Fruit fly (Drosophila melanogaster) whole organism, embryonic: ENCODE data around the gene CG10337.

Source experiments
- Ada2b ChIP-seq: fragments of 200-800 bp; sonication (Bioruptor generic); IDR thresholded peaks from 2 replicates; pipeline ENCODE4 v1.3.6; 2022; ENCODE audit warnings: missing biosample characterization, missing genetic modification characterization
- Bgb ChIP-seq: fragments of 200-800 bp; sonication (Bioruptor generic); IDR thresholded peaks from 2 replicates; pipeline ENCODE4 v1.3.6; 2022; ENCODE audit warnings: missing biosample characterization, missing genetic modification characterization; ENCODE audit not compliant: partially characterized antibody
- BtbVII ChIP-seq: fragments of 200-800 bp; sonication (Bioruptor generic); optimal IDR thresholded peaks from 3 replicates; lab custom pipeline; 2017; ENCODE audit warnings: missing biosample characterization, mild to moderate bottlenecking, missing genetic modification characterization
- CG10321 ChIP-seq: fragments of 200-800 bp; sonication (Bioruptor generic); IDR thresholded peaks from 2 replicates; pipeline ENCODE4 v1.3.6; 2022; ENCODE audit warnings: missing biosample characterization, missing genetic modification characterization
- CG10431 ChIP-seq: fragments of 200-800 bp; sonication (Bioruptor generic); optimal IDR thresholded peaks from 3 replicates; lab custom pipeline; 2018; ENCODE audit warnings: missing biosample characterization, mild to moderate bottlenecking, missing genetic modification characterization
- CG10565 ChIP-seq: fragments of 200-800 bp; sonication (Bioruptor generic); optimal IDR thresholded peaks from 3 replicates; lab custom pipeline; 2016; ENCODE audit warnings: missing biosample characterization, mild to moderate bottlenecking, missing genetic modification characterization
- CG10654 ChIP-seq: fragments of 200-800 bp; sonication (Bioruptor generic); optimal IDR thresholded peaks from 2 replicates; lab custom pipeline; 2016; ENCODE audit warnings: missing biosample characterization, missing genetic modification characterization
- CG11504 ChIP-seq: fragments of 200-800 bp; sonication (Bioruptor generic); optimal IDR thresholded peaks from 3 replicates; lab custom pipeline; 2019; ENCODE audit warnings: missing biosample characterization, mild to moderate bottlenecking, missing genetic modification characterization, moderate library complexity
- CG11696 ChIP-seq: fragments of 200-800 bp; sonication (Bioruptor generic); IDR thresholded peaks from 2 replicates; pipeline ENCODE4 v1.3.6; 2022; ENCODE audit warnings: missing biosample characterization, missing genetic modification characterization
- CG12299 ChIP-seq: fragments of 200-800 bp; sonication (Bioruptor generic); optimal IDR thresholded peaks from 2 replicates; lab custom pipeline; 2018; ENCODE audit warnings: missing biosample characterization, mild to moderate bottlenecking, missing genetic modification characterization
- CG12659 ChIP-seq: fragments of 200-800 bp; sonication (Bioruptor generic); optimal IDR thresholded peaks from 3 replicates; lab custom pipeline; 2017; ENCODE audit warnings: mild to moderate bottlenecking, missing biosample characterization, missing genetic modification reagents, missing genetic modification characterization
- CG17328 ChIP-seq: fragments of 200-800 bp; sonication (Bioruptor generic); IDR thresholded peaks from 2 replicates; pipeline ENCODE4 v1.3.6; 2022; ENCODE audit warnings: missing biosample characterization, missing genetic modification characterization
- CG17568 ChIP-seq: fragments of 200-800 bp; sonication (Bioruptor generic); optimal IDR thresholded peaks from 2 replicates; lab custom pipeline; 2018; ENCODE audit warnings: missing biosample characterization, mild to moderate bottlenecking, missing genetic modification characterization, moderate library complexity
- CG17829 ChIP-seq: fragments of 200-800 bp; optimal IDR thresholded peaks from 2 replicates; lab custom pipeline; 2019; ENCODE audit warnings: missing biosample characterization, mild to moderate bottlenecking, missing genetic modification characterization, moderate library complexity
- CG18262 ChIP-seq: fragments of 200-800 bp; optimal IDR thresholded peaks from 3 replicates; lab custom pipeline; 2019; ENCODE audit warnings: missing biosample characterization, mild to moderate bottlenecking, missing genetic modification characterization, moderate library complexity
- CG18599 ChIP-seq: fragments of 200-800 bp; sonication (Bioruptor generic); optimal IDR thresholded peaks from 3 replicates; lab custom pipeline; 2017; ENCODE audit warnings: missing biosample characterization, missing genetic modification characterization, mild to moderate bottlenecking, moderate library complexity, missing genetic modification reagents
- CG2129 ChIP-seq: fragments of 200-800 bp; sonication (Bioruptor generic); IDR thresholded peaks from 2 replicates; pipeline ENCODE4 v1.3.6; 2022; ENCODE audit warnings: missing biosample characterization, missing genetic modification characterization; ENCODE audit not compliant: partially characterized antibody
- CG31441 ChIP-seq: fragments of 200-800 bp; sonication (Bioruptor generic); IDR thresholded peaks from 2 replicates; pipeline ENCODE4 v1.3.6; 2022; ENCODE audit warnings: missing biosample characterization, missing genetic modification characterization
- CG33213 ChIP-seq: fragments of 200-800 bp; sonication (Bioruptor generic); optimal IDR thresholded peaks from 3 replicates; lab custom pipeline; 2016; ENCODE audit warnings: missing biosample characterization, missing genetic modification characterization
- CG5953 ChIP-seq: fragments of 200-800 bp; sonication (Bioruptor generic); IDR thresholded peaks from 2 replicates; pipeline ENCODE4 v1.3.6; 2022; ENCODE audit warnings: missing biosample characterization, missing genetic modification characterization
- CG7786 ChIP-seq: fragments of 200-800 bp; sonication (Bioruptor generic); optimal IDR thresholded peaks from 2 replicates; lab custom pipeline; 2016; ENCODE audit warnings: missing biosample characterization, missing genetic modification characterization
- CG9727 ChIP-seq: fragments of 200-800 bp; sonication (Bioruptor generic); optimal IDR thresholded peaks from 3 replicates; lab custom pipeline; 2017; ENCODE audit warnings: missing biosample characterization, mild to moderate bottlenecking, missing genetic modification characterization
- CrebB ChIP-seq: fragments of 200-800 bp; sonication (Bioruptor generic); optimal IDR thresholded peaks from 3 replicates; lab custom pipeline; 2018; ENCODE audit warnings: missing biosample characterization, mild to moderate bottlenecking, missing genetic modification characterization
- Deaf1 ChIP-seq: fragments of 200-800 bp; optimal IDR thresholded peaks from 3 replicates; lab custom pipeline; 2019; ENCODE audit warnings: missing biosample characterization, mild to moderate bottlenecking, missing genetic modification characterization, moderate library complexity
- Dll ChIP-seq: fragments of 200-800 bp; sonication (Bioruptor generic); IDR thresholded peaks from 4 replicates; pipeline ENCODE4 v1.3.6; 2022; ENCODE audit warnings: missing biosample characterization, missing genetic modification characterization; ENCODE audit not compliant: partially characterized antibody
- Lim3 ChIP-seq: fragments of 200-800 bp; sonication (Bioruptor generic); IDR thresholded peaks from 2 replicates; pipeline ENCODE4 v1.3.6; 2022; ENCODE audit warnings: missing biosample characterization, missing genetic modification characterization
- NFAT ChIP-seq: fragments of 200-800 bp; sonication (Bioruptor generic); IDR thresholded peaks from 2 replicates; pipeline ENCODE4 v1.3.6; 2022; ENCODE audit warnings: missing biosample characterization, missing genetic modification characterization
- Nf-YC ChIP-seq: fragments of 200-800 bp; optimal IDR thresholded peaks from 3 replicates; lab custom pipeline; 2019; ENCODE audit warnings: missing biosample characterization, mild to moderate bottlenecking, missing genetic modification characterization, moderate library complexity
- Optix ChIP-seq: fragments of 200-800 bp; sonication (Bioruptor generic); IDR thresholded peaks from 3 replicates; pipeline ENCODE4 v1.3.6; 2022; ENCODE audit warnings: missing biosample characterization, missing genetic modification characterization
- Six4 ChIP-seq: fragments of 200-800 bp; sonication (Bioruptor generic); optimal IDR thresholded peaks from 2 replicates; lab custom pipeline; 2016; ENCODE audit warnings: missing biosample characterization, missing genetic modification characterization
- Sox100B ChIP-seq: fragments of 200-800 bp; sonication (Bioruptor generic); optimal IDR thresholded peaks from 3 replicates; lab custom pipeline; 2018; ENCODE audit warnings: missing biosample characterization, mild to moderate bottlenecking, missing genetic modification characterization
- amos ChIP-seq: fragments of 200-800 bp; sonication (Bioruptor generic); IDR thresholded peaks from 2 replicates; pipeline ENCODE4 v1.3.6; 2022; ENCODE audit warnings: missing biosample characterization, missing genetic modification characterization; ENCODE audit not compliant: partially characterized antibody
- aop ChIP-seq: fragments of 200-800 bp; sonication (Bioruptor generic); IDR thresholded peaks from 2 replicates; pipeline ENCODE4 v1.3.6; 2022; ENCODE audit warnings: missing biosample characterization, missing genetic modification characterization
- bcd ChIP-seq: fragments of 200-800 bp; sonication (Bioruptor generic); optimal IDR thresholded peaks from 2 replicates; lab custom pipeline; 2017; ENCODE audit warnings: missing biosample characterization, mild to moderate bottlenecking, missing genetic modification characterization
- bowl ChIP-seq: fragments of 200-800 bp; sonication (Bioruptor generic); IDR thresholded peaks from 2 replicates; pipeline ENCODE4 v1.3.6; 2022; ENCODE audit warnings: missing biosample characterization, missing genetic modification characterization
- chm ChIP-seq: fragments of 200-800 bp; sonication (Bioruptor generic); IDR thresholded peaks from 2 replicates; pipeline ENCODE4 v1.3.6; 2022; ENCODE audit warnings: missing biosample characterization, missing genetic modification characterization
- corto ChIP-seq: fragments of 200-800 bp; sonication (Bioruptor generic); optimal IDR thresholded peaks from 2 replicates; lab custom pipeline; 2016; ENCODE audit warnings: missing biosample characterization, mild to moderate bottlenecking, missing genetic modification characterization, moderate library complexity
- disco-r ChIP-seq: fragments of 200-800 bp; sonication (Bioruptor generic); optimal IDR thresholded peaks from 2 replicates; lab custom pipeline; 2016; ENCODE audit warnings: missing biosample characterization, missing genetic modification characterization
- dm ChIP-seq: fragments of 200-800 bp; sonication (Bioruptor generic); optimal IDR thresholded peaks from 3 replicates; lab custom pipeline; 2016; ENCODE audit warnings: missing biosample characterization, missing genetic modification characterization
- dpn ChIP-seq, 2 experiments: fragments of 200-800 bp; sonication (Bioruptor generic); optimal IDR thresholded peaks; 3 replicates each; lab custom pipeline; 2016; ENCODE audit warnings: missing biosample characterization in 2 of 2, missing genetic modification characterization in 2 of 2
- kah ChIP-seq: fragments of 200-800 bp; sonication (Bioruptor generic); optimal IDR thresholded peaks from 2 replicates; lab custom pipeline; 2018; ENCODE audit warnings: missing biosample characterization, mild to moderate bottlenecking, missing genetic modification characterization
- lmd ChIP-seq: fragments of 200-800 bp; sonication (Bioruptor generic); IDR thresholded peaks from 2 replicates; pipeline ENCODE4 v1.3.6; 2022; ENCODE audit warnings: missing biosample characterization, missing genetic modification characterization
- ranshi ChIP-seq: fragments of 200-800 bp; sonication (Bioruptor generic); IDR thresholded peaks from 2 replicates; pipeline ENCODE4 v1.3.6; 2022; ENCODE audit warnings: missing biosample characterization, missing genetic modification characterization
- row ChIP-seq: fragments of 200-800 bp; sonication (Bioruptor generic); IDR thresholded peaks from 3 replicates; pipeline ENCODE4 v1.3.6; 2022; ENCODE audit warnings: missing biosample characterization, missing genetic modification characterization
- sc ChIP-seq, 3 experiments: fragments of >200 bp in 2 of 3; fragments of 200-800 bp in 1 of 3; sonication (Bioruptor generic) in 1 of 3; optimal IDR thresholded peaks; 2 replicates in 2 of 3; 3 replicates in 1 of 3; lab custom pipeline; 2017; ENCODE audit warnings: mild to moderate bottlenecking in 1 of 3, missing biosample characterization in 1 of 3, missing genetic modification characterization in 1 of 3, missing genetic modification reagents in 1 of 3
- scrt ChIP-seq: fragments of 200-800 bp; sonication (Bioruptor generic); optimal IDR thresholded peaks from 2 replicates; lab custom pipeline; 2018; ENCODE audit warnings: missing biosample characterization, mild to moderate bottlenecking, missing genetic modification characterization, moderate library complexity
- seq ChIP-seq: fragments of 200-800 bp; sonication (Bioruptor generic); IDR thresholded peaks from 2 replicates; pipeline ENCODE4 v1.3.6; 2022; ENCODE audit warnings: missing biosample characterization, missing genetic modification characterization
- slbo ChIP-seq: fragments of 200-800 bp; sonication (Bioruptor generic); IDR thresholded peaks from 2 replicates; pipeline ENCODE4 v1.3.6; 2022; ENCODE audit warnings: missing biosample characterization, missing genetic modification characterization
- vfl ChIP-seq: fragments of 200-800 bp; sonication (Bioruptor generic); optimal IDR thresholded peaks from 2 replicates; lab custom pipeline; 2016; ENCODE audit warnings: missing biosample characterization, missing genetic modification characterization
- z ChIP-seq: fragments of 200-800 bp; sonication (Bioruptor generic); IDR thresholded peaks from 3 replicates; pipeline ENCODE4 v1.3.6; 2022; ENCODE audit warnings: missing biosample characterization, missing genetic modification characterization

Gene CG10337

DNA sequence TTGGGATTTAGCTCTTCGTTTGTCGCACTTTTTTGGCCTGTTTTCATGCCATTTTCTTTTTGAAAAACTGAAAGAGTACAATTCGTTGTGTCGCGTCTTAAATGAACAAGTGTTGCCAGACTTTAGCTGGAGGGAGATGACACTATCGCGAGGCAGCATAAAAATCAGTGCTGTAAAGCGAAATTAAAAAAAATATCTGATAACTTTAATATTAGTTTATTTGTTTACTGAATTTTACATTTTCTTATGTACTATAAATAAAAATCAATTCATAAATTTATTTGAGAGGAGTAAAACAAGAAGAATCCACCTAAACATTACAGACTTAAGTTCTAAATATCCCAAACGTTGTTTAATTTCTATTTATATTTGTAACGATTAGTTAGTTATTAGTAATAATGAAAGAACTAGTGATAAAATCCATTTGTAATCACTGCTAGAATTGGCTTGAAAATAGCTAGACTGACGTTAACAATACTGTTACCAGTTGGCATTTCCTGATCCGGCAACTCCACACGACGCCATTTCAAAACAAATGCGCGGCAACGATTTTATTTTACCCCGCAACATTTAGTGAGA is 30.5 kb upstream of the CG10337 start, which contains the start of the genes spi and msb1l (continued):
- 0 out of 2 replicates have a peak, but pooled peaks have one; percentile 3 for TF ChIP-seq CG17328 (GFP tag; lab: Robert Waterston, UW)
- no peak for TF ChIP-seq CG7786 (GFP tag; lab: Kevin White, UChicago)
- no peak for TF ChIP-seq Sox100B (GFP tag; lab: Kevin White, UChicago)
- no peak for TF ChIP-seq Deaf1 (tag; lab: Kevin White, UChicago)
- TF ChIP-seq sc (optimal IDR thresholded peaks at IDR 0.05; lab: Kevin White, UChicago): no peak
- peak; percentile 27 for TF ChIP-seq sc (GFP tag; optimal IDR thresholded peaks at IDR 0.05; lab: Kevin White, UChicago)
- no peak for TF ChIP-seq CG10431 (GFP tag; lab: Kevin White, UChicago)
- TF ChIP-seq CG2129: peak; percentile 20; the same call in 1 of the 2 replicates
- no peak for TF ChIP-seq vfl (GFP tag; lab: Kevin White, UChicago)
- no peak for TF ChIP-seq corto (GFP tag; lab: Kevin White, UChicago)
- TF ChIP-seq NFAT: peak; percentile 10; the same call in 1 of the 2 replicates
- TF ChIP-seq ranshi: no peak
- TF ChIP-seq Optix: no peak
- no peak for TF ChIP-seq seq (GFP tag; lab: Robert Waterston, UW)
- TF ChIP-seq row: peak; percentile 81
- TF ChIP-seq dpn (GFP tag; optimal IDR thresholded peaks at IDR 0.05; lab: Kevin White, UChicago): peak; percentile 24 to 63
- no peak for TF ChIP-seq disco-r
- peak; percentile 50 for TF ChIP-seq CG10654 (GFP tag; lab: Kevin White, UChicago)
- no peak for TF ChIP-seq Bgb (GFP tag; lab: Robert Waterston, UW)
- no peak for TF ChIP-seq aop
- peak; percentile 67 for TF ChIP-seq Nf-YC (tag; lab: Kevin White, UChicago)
- no peak for TF ChIP-seq CG5953 (GFP tag; lab: Robert Waterston, UW)
- peak; percentile 60 for TF ChIP-seq CG9727 (GFP tag; lab: Kevin White, UChicago)
- TF ChIP-seq Ada2b (GFP tag; lab: Robert Waterston, UW): no peak
- peak; percentile 57; the same call in 1 of the 2 replicates for TF ChIP-seq CG31441 (GFP tag; lab: Robert Waterston, UW)
- peak; percentile 71 for TF ChIP-seq CG18262 (tag; lab: Kevin White, UChicago)
- peak; percentile 19 for TF ChIP-seq Six4 (GFP tag; lab: Kevin White, UChicago)
- peak; percentile 74 for TF ChIP-seq CG12659 (GFP tag; lab: Kevin White, UChicago)
- TF ChIP-seq CG11696 (GFP tag; lab: Robert Waterston, UW): no peak
- TF ChIP-seq BtbVII (GFP tag; lab: Kevin White, UChicago): no peak
- TF ChIP-seq Dll: peak; percentile 63; the same call in 3 of the 4 replicates
- TF ChIP-seq z (GFP tag; lab: Robert Waterston, UW): no peak
- TF ChIP-seq dm (GFP tag; lab: Kevin White, UChicago): no peak
- no peak for TF ChIP-seq CrebB (tag; lab: Kevin White, UChicago)
- TF ChIP-seq Lim3 (GFP tag; lab: Robert Waterston, UW): no peak
- TF ChIP-seq CG10565 (GFP tag; lab: Kevin White, UChicago): no peak
- TF ChIP-seq CG11504 (tag; lab: Kevin White, UChicago): peak; percentile 75
- no peak for TF ChIP-seq chm
- no peak for TF ChIP-seq bowl (GFP tag; lab: Robert Waterston, UW)
- no peak for TF ChIP-seq kah (GFP tag; lab: Kevin White, UChicago)
- peak; percentile 34 for TF ChIP-seq bcd (GFP tag; lab: Kevin White, UChicago)
- peak; percentile 64 for TF ChIP-seq CG17829 (tag; lab: Kevin White, UChicago)
- TF ChIP-seq scrt (GFP tag; lab: Kevin White, UChicago): no peak
- TF ChIP-seq amos (GFP tag; lab: Robert Waterston, UW): peak; percentile 67
- TF ChIP-seq CG18599 (GFP tag; lab: Kevin White, UChicago): no peak
- peak; percentile 41; the same call in 1 of the 2 replicates for TF ChIP-seq lmd
- TF ChIP-seq slbo (GFP tag; lab: Robert Waterston, UW): peak; percentile 77
- TF ChIP-seq CG12299 (tag; lab: Kevin White, UChicago): no peak
- no peak for TF ChIP-seq CG33213 (GFP tag; lab: Kevin White, UChicago)
- TF ChIP-seq CG17568: no peak
- no peak for TF ChIP-seq CG10321 (GFP tag; lab: Robert Waterston, UW)
